Worm (Caenorhabditis elegans): ENCODE measurements around the gene F15G9.5.

F15G9.5 gene

DNA sequence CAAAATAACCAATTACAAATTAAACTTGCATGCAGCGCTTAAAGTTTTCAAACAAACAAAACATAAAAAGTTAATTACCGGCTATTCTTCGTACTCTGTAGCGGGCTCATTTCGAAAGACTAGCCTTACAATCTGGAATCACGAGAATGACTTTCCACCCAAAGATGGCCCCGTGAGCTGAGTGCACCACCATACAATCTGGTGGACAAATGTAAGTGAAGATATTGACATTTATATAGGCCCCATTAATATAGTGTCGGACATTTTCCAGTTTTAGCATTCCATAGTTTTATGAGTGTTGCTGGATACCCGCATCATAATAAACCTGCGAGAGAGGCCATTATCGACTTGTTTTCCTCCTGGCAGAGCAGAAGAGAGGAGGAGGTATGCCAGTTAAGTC lies 16.8 kb upstream of the F15G9.5 start:
- no peak for TF ChIP-seq unc-86 (tag; optimal IDR thresholded peaks at IDR 0.05)
- no peak for TF ChIP-seq nhr-85 (tag)
- no peak for TF ChIP-seq fkh-8 (tag; optimal IDR thresholded peaks at IDR 0.05)
- no peak for TF ChIP-seq egl-27 (tag; optimal IDR thresholded peaks at IDR 0.05)
- no peak for TF ChIP-seq fkh-10 (GFP tag; optimal IDR thresholded peaks at IDR 0.05)
- TF ChIP-seq lsy-2 (tag; optimal IDR thresholded peaks at IDR 0.05): no peak
- no peak for TF ChIP-seq egl-13 (tag; optimal IDR thresholded peaks at IDR 0.05)
- no peak for TF ChIP-seq zag-1 (tag; optimal IDR thresholded peaks at IDR 0.05)
- TF ChIP-seq nhr-71 (tag; optimal IDR thresholded peaks at IDR 0.05): no peak
- TF ChIP-seq lin-39 (tag; optimal IDR thresholded peaks at IDR 0.05): no peak
- TF ChIP-seq tlp-1 (tag; optimal IDR thresholded peaks at IDR 0.05): no peak
- no peak for TF ChIP-seq unc-62 (GFP tag; optimal IDR thresholded peaks at IDR 0.05)
- no peak for TF ChIP-seq irx-1 (tag; optimal IDR thresholded peaks at IDR 0.05)
- TF ChIP-seq hlh-17 (GFP tag; optimal IDR thresholded peaks at IDR 0.05; ENCODE audit: borderline replicate concordance): no peak
- TF ChIP-seq hlh-4 (tag; optimal IDR thresholded peaks at IDR 0.05): no peak
- TF ChIP-seq lin-14 (GFP tag; optimal IDR thresholded peaks at IDR 0.05): no peak
- TF ChIP-seq dpl-1 (GFP tag; optimal IDR thresholded peaks at IDR 0.05): no peak
- no peak for TF ChIP-seq lin-35 (GFP tag; optimal IDR thresholded peaks at IDR 0.05)
- no peak for TF ChIP-seq ceh-63 (GFP tag; optimal IDR thresholded peaks at IDR 0.05)
- TF ChIP-seq unc-130 (tag; optimal IDR thresholded peaks at IDR 0.05): no peak

DNA sequence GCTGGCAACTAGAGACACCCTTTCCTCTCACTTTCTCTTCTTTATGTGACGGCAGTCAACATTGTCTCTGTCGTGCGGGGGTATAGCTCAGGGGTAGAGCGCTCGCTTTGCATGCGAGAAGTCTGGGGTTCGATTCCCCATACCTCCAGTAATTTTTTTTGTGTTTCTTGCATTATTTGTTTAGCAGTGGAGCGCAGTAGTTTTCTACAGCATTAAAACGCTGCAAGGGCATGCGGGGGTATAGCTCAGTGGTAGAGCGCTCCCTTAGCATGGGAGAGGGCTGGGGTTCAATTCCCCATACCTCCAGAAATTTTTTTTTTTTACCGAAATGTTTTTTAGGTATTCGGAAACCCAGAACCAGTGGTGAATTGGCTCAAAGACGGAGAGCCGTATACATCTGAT lies 5.8 kb upstream of the F15G9.5 start:
- TF ChIP-seq ztf-11 (tag; optimal IDR thresholded peaks at IDR 0.05) (peak in 1 of 2 experiments; percentile 56), nhr-71 (tag; optimal IDR thresholded peaks at IDR 0.05) (peak; percentile 91), nhr-20 (tag; optimal IDR thresholded peaks at IDR 0.05) (peak; percentile 87), pax-3 (tag; optimal IDR thresholded peaks at IDR 0.05) (peak; percentile 75), unc-130 (tag; optimal IDR thresholded peaks at IDR 0.05) (peak; percentile 50), lsy-2 (tag; optimal IDR thresholded peaks at IDR 0.05) (peak in 1 of 2 experiments; percentile 69), sox-4 (tag; optimal IDR thresholded peaks at IDR 0.05) (peak; percentile 74), irx-1 (tag; optimal IDR thresholded peaks at IDR 0.05) (peak; percentile 89), grh-1 (GFP tag; IDR thresholded peaks at IDR 0.05) (peak; percentile 72), nhr-47 (tag; optimal IDR thresholded peaks at IDR 0.05) (peak; percentile 93), lir-3 (tag; optimal IDR thresholded peaks at IDR 0.05; ENCODE audit: poor library complexity) (peak; percentile 92), unc-86 (tag; optimal IDR thresholded peaks at IDR 0.05) (peak; percentile 72), xbp-1 (tag; optimal IDR thresholded peaks at IDR 0.05) (peak; percentile 75), nhr-90 (tag; optimal IDR thresholded peaks at IDR 0.05; ENCODE audit: poor library complexity) (peak; percentile 89), mdl-1 (tag; optimal IDR thresholded peaks at IDR 0.05) (peak in 1 of 2 experiments; percentile 77), ceh-88 (GFP tag; IDR thresholded peaks at IDR 0.05) (peak; percentile 73), egl-27 (tag; optimal IDR thresholded peaks at IDR 0.05) (peak in 1 of 2 experiments; percentile 25), fkh-10 (GFP tag; optimal IDR thresholded peaks at IDR 0.05) (peak; percentile 86), jun-1 (tag; optimal IDR thresholded peaks at IDR 0.05) (peak; percentile 86), mef-2 (tag; optimal IDR thresholded peaks at IDR 0.05) (peak; percentile 6), nhr-19 (GFP tag; conservative IDR thresholded peaks at IDR 0.05) (peak; percentile 87), lin-39 (tag; optimal IDR thresholded peaks at IDR 0.05) (peak; percentile 42), snpc-4 (tag; optimal IDR thresholded peaks at IDR 0.05) (peak; percentile 68), efl-1 (optimal IDR thresholded peaks at IDR 0.05) (peak in 1 of 2 experiments; percentile 35), efl-1 (GFP tag; optimal IDR thresholded peaks at IDR 0.05 in 1 of 2) (peak; percentile 29 to 90), zip-4 (GFP tag; optimal IDR thresholded peaks at IDR 0.05) (peak; percentile 60), ceh-82 (tag; optimal IDR thresholded peaks at IDR 0.05) (peak; percentile 49 to 85 (median 62)), fkh-8 (tag; optimal IDR thresholded peaks at IDR 0.05) (peak; percentile 85), rnt-1 (tag; optimal IDR thresholded peaks at IDR 0.05) (peak; percentile 72), sup-37 (GFP tag; optimal IDR thresholded peaks at IDR 0.05) (peak; percentile 70), dsc-1 (tag; optimal IDR thresholded peaks at IDR 0.05) (peak; percentile 89), fos-1 (tag; optimal IDR thresholded peaks at IDR 0.05) (peak; percentile 83), mab-9 (GFP tag; IDR thresholded peaks at IDR 0.05) (peak; percentile 69), C04F5.9 (tag; optimal IDR thresholded peaks at IDR 0.05) (peak; percentile 54), skn-1 (tag; optimal IDR thresholded peaks at IDR 0.05) (peak; percentile 72), C16A3.4 (tag; optimal IDR thresholded peaks at IDR 0.05) (peak; percentile 84), aly-2 (tag; optimal IDR thresholded peaks at IDR 0.05) (peak; percentile 88), nhr-237 (tag; optimal IDR thresholded peaks at IDR 0.05) (peak; percentile 16), nhr-77 (tag; optimal IDR thresholded peaks at IDR 0.05) (peak; percentile 91)

All from whole organism, L1 larva.